Worm (Caenorhabditis elegans) whole organism, L1 larva: ENCODE measurements around the gene srh-299.
A peak's percentile ranks its signal among the peaks of the same experiment; 100 is the strongest.

Source experiments
- F16B12.6 ChIP-seq: fragments of 150-350 bp; optimal IDR thresholded peaks from 2 replicates; lab custom pipeline; 2014; ENCODE audit warnings: missing biosample characterization, missing genetic modification characterization
- Y116A8C.19 ChIP-seq: sonication (generic microtip); optimal IDR thresholded peaks from 2 replicates; lab custom pipeline; 2016; ENCODE audit warnings: missing compliant biosample characterization, missing genetic modification characterization, borderline replicate concordance
- aha-1 ChIP-seq: fragments of 150-350 bp; optimal IDR thresholded peaks from 2 replicates; lab custom pipeline; 2014; ENCODE audit warnings: missing biosample characterization, missing genetic modification characterization
- aly-2 ChIP-seq: fragments of 150-350 bp; optimal IDR thresholded peaks from 2 replicates; lab custom pipeline; 2014; ENCODE audit warnings: missing biosample characterization, missing genetic modification characterization
- ama-1 ChIP-seq: fragments of 150-350 bp; optimal IDR thresholded peaks from 2 replicates; lab custom pipeline; 2014
- blmp-1 ChIP-seq: fragments of 150-350 bp; optimal IDR thresholded peaks from 2 replicates; lab custom pipeline; 2014; ENCODE audit warnings: missing biosample characterization, missing genetic modification characterization
- ceh-8 ChIP-seq: fragments of 200-800 bp; sonication (Bioruptor generic); optimal IDR thresholded peaks from 2 replicates; lab custom pipeline; 2018; ENCODE audit warnings: mild to moderate bottlenecking, missing genetic modification characterization, moderate library complexity, missing compliant biosample characterization
- ceh-82 ChIP-seq, 3 experiments: fragments of 150-350 bp in 1 of 3; sonication (generic microtip) in 2 of 3; optimal IDR thresholded peaks; 2 replicates each; lab custom pipeline; 2014 to 2017; ENCODE audit warnings: missing biosample characterization in 3 of 3, missing genetic modification characterization in 3 of 3
- efl-1 ChIP-seq, 4 experiments: fragments of 150-350 bp; optimal IDR thresholded peaks in 3 of 4; peaks in 1 of 4; 1 replicate in 1 of 4; 2 replicates in 3 of 4; lab custom pipeline; 2014; ENCODE audit warnings: missing biosample characterization in 2 of 4, missing genetic modification characterization in 2 of 4, missing genetic modification reagents in 2 of 4
- efl-3 ChIP-seq: fragments of 200-800 bp; sonication (Bioruptor generic); optimal IDR thresholded peaks from 2 replicates; lab custom pipeline; 2018; ENCODE audit warnings: mild to moderate bottlenecking, missing genetic modification characterization, missing compliant biosample characterization
- elt-3 ChIP-seq, 6 experiments: fragments of 150-350 bp in 1 of 6; sonication (generic microtip); optimal IDR thresholded peaks; 2 replicates each; lab custom pipeline; 2017 to 2018; ENCODE audit warnings: missing biosample characterization in 6 of 6, missing genetic modification characterization in 6 of 6, inconsistent platforms in 1 of 6
- fkh-4 ChIP-seq: sonication (generic microtip); optimal IDR thresholded peaks from 2 replicates; lab custom pipeline; 2016; ENCODE audit warnings: missing compliant biosample characterization, missing genetic modification characterization, borderline replicate concordance
- fkh-8 ChIP-seq: sonication (generic microtip); optimal IDR thresholded peaks from 2 replicates; lab custom pipeline; 2016; ENCODE audit warnings: mild to moderate bottlenecking, missing genetic modification characterization, missing compliant biosample characterization
- fos-1 ChIP-seq: fragments of 150-350 bp; optimal IDR thresholded peaks from 2 replicates; lab custom pipeline; 2014; ENCODE audit warnings: missing biosample characterization, missing genetic modification characterization
- grh-1 ChIP-seq: fragments of 200-800 bp; sonication (Bioruptor generic); IDR thresholded peaks from 2 replicates; pipeline ENCODE4 v1.3.6; 2022; ENCODE audit warnings: missing genetic modification reagents, missing genetic modification characterization, missing compliant biosample characterization
- hlh-4 ChIP-seq: sonication (generic microtip); optimal IDR thresholded peaks from 2 replicates; lab custom pipeline; 2016; ENCODE audit warnings: mild to moderate bottlenecking, missing genetic modification characterization, missing compliant biosample characterization
- irx-1 ChIP-seq: sonication (generic microtip); optimal IDR thresholded peaks from 2 replicates; lab custom pipeline; 2016; ENCODE audit warnings: missing genetic modification characterization, missing compliant biosample characterization
- isw-1 ChIP-seq: fragments of 200-800 bp; sonication (Bioruptor generic); IDR thresholded peaks from 2 replicates; pipeline ENCODE4 v1.3.6; 2022; ENCODE audit warnings: missing genetic modification characterization, missing compliant biosample characterization
- jun-1 ChIP-seq: fragments of 150-350 bp; optimal IDR thresholded peaks from 2 replicates; lab custom pipeline; 2014; ENCODE audit warnings: missing biosample characterization, missing genetic modification reagents, missing genetic modification characterization
- lin-13 ChIP-seq: fragments of 150-350 bp; optimal IDR thresholded peaks from 2 replicates; lab custom pipeline; 2014; ENCODE audit warnings: missing biosample characterization, missing genetic modification reagents, missing genetic modification characterization
- lin-35 ChIP-seq, 2 experiments: fragments of 150-350 bp; optimal IDR thresholded peaks; 2 replicates each; lab custom pipeline; 2014; ENCODE audit warnings: missing biosample characterization in 2 of 2, missing genetic modification characterization in 2 of 2, missing genetic modification reagents in 2 of 2
- mab-9 ChIP-seq: fragments of 200-800 bp; sonication (Bioruptor generic); IDR thresholded peaks from 2 replicates; pipeline ENCODE4 v1.3.6; 2022; ENCODE audit warnings: missing genetic modification reagents, missing genetic modification characterization, missing compliant biosample characterization
- mdl-1 ChIP-seq, 2 experiments: fragments of 150-350 bp; optimal IDR thresholded peaks; 2 replicates each; lab custom pipeline; 2014 to 2017; ENCODE audit warnings: missing biosample characterization in 2 of 2, missing genetic modification characterization in 2 of 2, inconsistent platforms in 1 of 2
- mep-1 ChIP-seq: fragments of 150-350 bp; optimal IDR thresholded peaks from 2 replicates; lab custom pipeline; 2014; ENCODE audit warnings: missing biosample characterization, missing genetic modification characterization
- nhr-12 ChIP-seq: sonication (generic microtip); optimal IDR thresholded peaks from 2 replicates; lab custom pipeline; 2017; ENCODE audit warnings: missing biosample characterization, missing genetic modification characterization
- nhr-20 ChIP-seq: sonication (generic microtip); optimal IDR thresholded peaks from 2 replicates; lab custom pipeline; 2016; ENCODE audit warnings: mild to moderate bottlenecking, missing genetic modification characterization, missing compliant biosample characterization
- nhr-237 ChIP-seq: fragments of 150-350 bp; optimal IDR thresholded peaks from 2 replicates; lab custom pipeline; 2014; ENCODE audit warnings: missing biosample characterization, missing genetic modification characterization
- nhr-76 ChIP-seq: sonication (generic microtip); optimal IDR thresholded peaks from 2 replicates; lab custom pipeline; 2017; ENCODE audit warnings: missing biosample characterization, missing genetic modification characterization
- nhr-84 ChIP-seq: sonication (generic microtip); optimal IDR thresholded peaks from 2 replicates; lab custom pipeline; 2017; ENCODE audit warnings: missing biosample characterization, missing genetic modification characterization
- nhr-85 ChIP-seq: sonication (generic microtip); peaks from one replicate; lab custom pipeline; 2016; ENCODE audit warnings: missing genetic modification characterization, inconsistent platforms, missing compliant biosample characterization
- pag-3 ChIP-seq: sonication (generic microtip); optimal IDR thresholded peaks from 2 replicates; lab custom pipeline; 2017; ENCODE audit warnings: missing genetic modification characterization, mild to moderate bottlenecking, missing compliant biosample characterization, antibody characterized with exemption, borderline replicate concordance; ENCODE audit not compliant: insufficient read depth
- pax-3 ChIP-seq: fragments of 200-800 bp; sonication (Bioruptor generic); optimal IDR thresholded peaks from 2 replicates; lab custom pipeline; 2018; ENCODE audit warnings: mild to moderate bottlenecking, missing genetic modification characterization, moderate library complexity, missing compliant biosample characterization
- rnt-1 ChIP-seq: sonication (generic microtip); optimal IDR thresholded peaks from 2 replicates; lab custom pipeline; 2016; ENCODE audit warnings: mild to moderate bottlenecking, missing genetic modification characterization, moderate library complexity, missing compliant biosample characterization
- snpc-4 ChIP-seq: fragments of 150-350 bp; optimal IDR thresholded peaks from 2 replicates; lab custom pipeline; 2014; ENCODE audit warnings: missing biosample characterization, missing genetic modification characterization
- snu-23 ChIP-seq: sonication (generic microtip); optimal IDR thresholded peaks from 2 replicates; lab custom pipeline; 2016; ENCODE audit warnings: missing genetic modification characterization, missing compliant biosample characterization
- sup-37 ChIP-seq: fragments of 200-800 bp; sonication (Bioruptor generic); optimal IDR thresholded peaks from 2 replicates; lab custom pipeline; 2018; ENCODE audit warnings: mild to moderate bottlenecking, missing genetic modification characterization, missing compliant biosample characterization
- swsn-7 ChIP-seq: sonication (generic microtip); optimal IDR thresholded peaks from 2 replicates; lab custom pipeline; 2016; ENCODE audit warnings: missing genetic modification characterization, missing compliant biosample characterization
- tbx-2 ChIP-seq: sonication (generic microtip); optimal IDR thresholded peaks from 2 replicates; lab custom pipeline; 2016; ENCODE audit warnings: missing genetic modification characterization, missing compliant biosample characterization
- unc-130 ChIP-seq: fragments of 150-350 bp; optimal IDR thresholded peaks from 2 replicates; lab custom pipeline; 2017; ENCODE audit warnings: missing biosample characterization, missing genetic modification characterization, inconsistent platforms
- unc-86 ChIP-seq: sonication (generic microtip); optimal IDR thresholded peaks from 2 replicates; lab custom pipeline; 2016; ENCODE audit warnings: missing genetic modification characterization, missing compliant biosample characterization
- vab-15 ChIP-seq: sonication (generic microtip); optimal IDR thresholded peaks from 2 replicates; lab custom pipeline; 2017; ENCODE audit warnings: missing genotype, mild to moderate bottlenecking, missing genetic modification characterization, missing compliant biosample characterization
- zag-1 ChIP-seq: fragments of 150-350 bp; optimal IDR thresholded peaks from 2 replicates; lab custom pipeline; 2014; ENCODE audit warnings: missing biosample characterization, missing genetic modification characterization

Gene srh-299

DNA sequence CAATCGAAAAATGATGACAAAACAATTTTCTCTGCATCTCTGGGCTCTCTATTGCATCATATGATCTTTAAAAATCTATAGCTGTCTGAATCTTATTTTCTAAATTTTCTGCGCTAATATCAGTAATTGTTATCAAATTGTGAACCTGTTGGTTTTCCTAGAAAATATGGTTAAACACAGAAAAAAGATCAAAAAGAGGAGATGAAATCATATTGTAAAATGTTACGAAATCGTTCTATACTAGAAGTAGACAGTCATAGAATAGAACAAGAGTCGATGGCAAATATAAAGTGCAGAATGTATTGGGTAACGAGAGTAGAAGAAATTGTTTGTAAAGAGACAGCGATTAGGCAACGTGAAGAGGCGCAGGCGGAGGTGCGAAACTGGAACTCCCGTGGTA, 17.6 kb downstream of the srh-299 start (continued):
- TF ChIP-seq aly-2 (tag; lab: Kevin White, UChicago) (no peak), swsn-7 (tag; lab: Kevin White, UChicago) (peak; percentile 17), unc-86 (tag; lab: Kevin White, UChicago) (no peak), Y116A8C.19 (tag; lab: Kevin White, UChicago) (no peak), ceh-8 (no peak), hlh-4 (tag; lab: Kevin White, UChicago) (no peak), nhr-84 (no peak), isw-1 (GFP tag; lab: Robert Waterston, UW) (no peak), lin-35 (GFP tag; optimal IDR thresholded peaks at IDR 0.05; lab: Kevin White, UChicago) (peak in 1 of 2 experiments; percentile 30), mab-9 (GFP tag; lab: Robert Waterston, UW) (no peak), elt-3 (tag; optimal IDR thresholded peaks at IDR 0.05; lab: Kevin White, UChicago) (peak in 2 of 6 experiments; percentile 59 to 83), pag-3 (tag; lab: Kevin White, UChicago) (no peak), ama-1 (no peak), nhr-20 (tag; lab: Kevin White, UChicago) (peak; percentile 70), pax-3 (tag; lab: Kevin White, UChicago) (no peak), efl-1 (optimal IDR thresholded peaks at IDR 0.05; lab: Kevin White, UChicago) (peak; percentile 10 to 40), efl-1 (GFP tag; optimal IDR thresholded peaks at IDR 0.05 in 1 of 2; lab: Kevin White, UChicago) (no peak), snu-23 (GFP tag; lab: Kevin White, UChicago) (peak; percentile 37), aha-1 (tag; lab: Kevin White, UChicago) (no peak), ceh-82 (tag; optimal IDR thresholded peaks at IDR 0.05; lab: Kevin White, UChicago) (peak in 2 of 3 experiments; percentile 30 to 49), jun-1 (tag; lab: Kevin White, UChicago) (no peak), unc-130 (tag; lab: Kevin White, UChicago) (no peak), zag-1 (tag; lab: Kevin White, UChicago) (no peak), vab-15 (tag; lab: Kevin White, UChicago) (no peak), irx-1 (tag; lab: Kevin White, UChicago) (peak; percentile 34), nhr-12 (tag; lab: Kevin White, UChicago) (no peak), lin-13 (GFP tag; lab: Kevin White, UChicago) (no peak), snpc-4 (tag; lab: Kevin White, UChicago) (no peak), efl-3 (GFP tag; lab: Kevin White, UChicago) (no peak), rnt-1 (tag; lab: Kevin White, UChicago) (peak; percentile 4), grh-1 (GFP tag; lab: Robert Waterston, UW) (no peak), fos-1 (peak; percentile 16), nhr-85 (tag; lab: Kevin White, UChicago) (peak; percentile 87), nhr-237 (tag; lab: Kevin White, UChicago) (peak; percentile 71), sup-37 (GFP tag; lab: Kevin White, UChicago) (no peak), F16B12.6 (tag; lab: Kevin White, UChicago) (no peak), fkh-8 (tag; lab: Kevin White, UChicago) (no peak), fkh-4 (tag; lab: Kevin White, UChicago) (no peak), mdl-1 (tag; optimal IDR thresholded peaks at IDR 0.05; lab: Kevin White, UChicago) (peak in 1 of 2 experiments; percentile 20), tbx-2 (tag; lab: Kevin White, UChicago) (peak; percentile 41)

DNA sequence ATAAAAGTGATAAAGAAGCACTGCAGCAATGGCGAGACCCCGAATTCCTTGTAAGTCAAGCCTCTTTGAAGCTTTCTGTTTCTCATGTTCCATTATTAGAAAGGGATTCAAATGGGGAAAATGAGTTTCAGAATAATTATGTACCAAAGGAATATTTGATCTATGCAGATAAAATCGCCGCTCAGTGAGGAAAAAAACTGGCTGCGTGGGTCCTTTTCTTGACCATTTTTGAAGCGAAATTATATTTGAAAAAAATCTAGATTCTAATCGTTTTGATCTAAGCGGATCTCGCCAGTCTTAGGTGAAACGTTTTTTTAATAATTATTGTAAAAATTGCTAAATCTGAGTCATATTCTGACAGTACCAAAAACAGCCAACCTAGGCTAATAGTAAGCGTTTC, 21.6 kb downstream of the srh-299 start, which contains the start of gene oac-42:
Gene oac-42, minus strand, starts transcription at position 101 of the 400 bp plus-strand sequence.
- TF ChIP-seq nhr-84 (no peak), mep-1 (tag; lab: Kevin White, UChicago) (no peak), blmp-1 (no peak), pax-3 (tag; lab: Kevin White, UChicago) (no peak), nhr-76 (tag; lab: Kevin White, UChicago) (no peak), unc-86 (tag; lab: Kevin White, UChicago) (no peak)
